Fruit fly (Drosophila melanogaster) whole organism, embryonic: ENCODE data around the gene CG44385.

Source experiments
- Atf6 ChIP-seq: fragments of 200-800 bp; sonication (Bioruptor generic); IDR thresholded peaks from 2 replicates; pipeline ENCODE4 v1.3.6; 2022; ENCODE audit warnings: missing biosample characterization, missing genetic modification characterization
- CG10209 ChIP-seq: fragments of 200-800 bp; sonication (Bioruptor generic); optimal IDR thresholded peaks from 3 replicates; lab custom pipeline; 2017; ENCODE audit warnings: missing biosample characterization, mild to moderate bottlenecking, missing genetic modification characterization, missing genetic modification reagents
- CG10462 ChIP-seq: fragments of 200-800 bp; sonication (Bioruptor generic); optimal IDR thresholded peaks from 2 replicates; lab custom pipeline; 2016; ENCODE audit warnings: missing biosample characterization, missing genetic modification characterization
- CG11247 ChIP-seq: fragments of 200-800 bp; sonication (Bioruptor generic); IDR thresholded peaks from 2 replicates; pipeline ENCODE4 v1.3.6; 2022; ENCODE audit warnings: missing biosample characterization, missing genetic modification characterization
- CG11723 ChIP-seq: fragments of 200-800 bp; sonication (Bioruptor generic); optimal IDR thresholded peaks from 2 replicates; lab custom pipeline; 2017; ENCODE audit warnings: missing biosample characterization, mild to moderate bottlenecking, missing genetic modification characterization
- CG12155 ChIP-seq: fragments of 200-800 bp; sonication (Bioruptor generic); optimal IDR thresholded peaks from 3 replicates; lab custom pipeline; 2016; ENCODE audit warnings: missing biosample characterization, missing genetic modification characterization
- CG15073 ChIP-seq: fragments of 200-800 bp; sonication (Bioruptor generic); optimal IDR thresholded peaks from 2 replicates; lab custom pipeline; 2016; ENCODE audit warnings: missing biosample characterization, missing genetic modification characterization
- CG17802 ChIP-seq: fragments of 200-800 bp; sonication (Bioruptor generic); optimal IDR thresholded peaks from 2 replicates; lab custom pipeline; 2018; ENCODE audit warnings: missing biosample characterization, mild to moderate bottlenecking, missing genetic modification characterization, moderate library complexity
- CG17829 ChIP-seq: fragments of 200-800 bp; optimal IDR thresholded peaks from 2 replicates; lab custom pipeline; 2019; ENCODE audit warnings: missing biosample characterization, mild to moderate bottlenecking, missing genetic modification characterization, moderate library complexity
- CG18476 ChIP-seq: fragments of 200-800 bp; sonication (Bioruptor generic); optimal IDR thresholded peaks from 2 replicates; lab custom pipeline; 2016; ENCODE audit warnings: missing biosample characterization, mild to moderate bottlenecking, missing genetic modification characterization
- CG18599 ChIP-seq: fragments of 200-800 bp; sonication (Bioruptor generic); optimal IDR thresholded peaks from 3 replicates; lab custom pipeline; 2017; ENCODE audit warnings: missing biosample characterization, missing genetic modification characterization, mild to moderate bottlenecking, moderate library complexity, missing genetic modification reagents
- CG18764 ChIP-seq: fragments of 200-800 bp; sonication (Bioruptor generic); optimal IDR thresholded peaks from 3 replicates; lab custom pipeline; 2016; ENCODE audit warnings: missing biosample characterization, missing genetic modification characterization
- CG2202 ChIP-seq: fragments of 200-800 bp; sonication (Bioruptor generic); optimal IDR thresholded peaks from 2 replicates; lab custom pipeline; 2018; ENCODE audit warnings: missing biosample characterization, mild to moderate bottlenecking, missing genetic modification characterization
- CG31224 ChIP-seq: fragments of 200-800 bp; sonication (Bioruptor generic); IDR thresholded peaks from 2 replicates; pipeline ENCODE4 v1.3.6; 2022; ENCODE audit warnings: missing biosample characterization, missing genetic modification characterization
- CG32532 ChIP-seq: fragments of 200-800 bp; sonication (Bioruptor generic); IDR thresholded peaks from 2 replicates; pipeline ENCODE4 v1.3.6; 2022; ENCODE audit warnings: missing biosample characterization, missing genetic modification characterization
- CG3838 ChIP-seq: fragments of 200-800 bp; sonication (Bioruptor generic); optimal IDR thresholded peaks from 3 replicates; lab custom pipeline; 2016; ENCODE audit warnings: missing biosample characterization, missing genetic modification characterization
- CG3995 ChIP-seq: fragments of 200-800 bp; sonication (Bioruptor generic); optimal IDR thresholded peaks from 3 replicates; lab custom pipeline; 2016; ENCODE audit warnings: missing biosample characterization, missing genetic modification characterization
- CG6854 ChIP-seq: fragments of 200-800 bp; sonication (Bioruptor generic); optimal IDR thresholded peaks from 3 replicates; lab custom pipeline; 2017; ENCODE audit warnings: missing biosample characterization, mild to moderate bottlenecking, missing genetic modification characterization
- CG8765 ChIP-seq: fragments of 200-800 bp; sonication (Bioruptor generic); IDR thresholded peaks from 2 replicates; pipeline ENCODE4 v1.3.6; 2022; ENCODE audit warnings: missing biosample characterization, missing genetic modification characterization
- CkIIα-i1 ChIP-seq: fragments of 200-800 bp; sonication (Bioruptor generic); IDR thresholded peaks from 2 replicates; pipeline ENCODE4 v1.3.6; 2022; ENCODE audit warnings: missing biosample characterization, missing genetic modification characterization
- CoRest ChIP-seq: fragments of 200-800 bp; sonication (Bioruptor generic); optimal IDR thresholded peaks from 3 replicates; lab custom pipeline; 2018; ENCODE audit warnings: missing biosample characterization, mild to moderate bottlenecking, missing genetic modification characterization, moderate library complexity
- D ChIP-seq, 2 experiments: fragments of 200-800 bp in 1 of 2; fragments of >200 bp in 1 of 2; sonication (Bioruptor generic) in 1 of 2; optimal IDR thresholded peaks; 2 replicates in 1 of 2; 3 replicates in 1 of 2; lab custom pipeline; 2017; ENCODE audit warnings: mild to moderate bottlenecking in 1 of 2, missing biosample characterization in 1 of 2, missing genetic modification characterization in 1 of 2, missing genetic modification reagents in 1 of 2
- Dp ChIP-seq: fragments of 200-800 bp; sonication (Bioruptor generic); optimal IDR thresholded peaks from 2 replicates; lab custom pipeline; 2018; ENCODE audit warnings: missing biosample characterization, mild to moderate bottlenecking, missing genetic modification characterization, moderate library complexity
- Dref ChIP-seq: fragments of 200-800 bp; sonication (Bioruptor generic); IDR thresholded peaks from 2 replicates; pipeline ENCODE4 v1.3.6; 2022; ENCODE audit warnings: missing biosample characterization, missing genetic modification characterization
- Ets65A ChIP-seq: fragments of 200-800 bp; sonication (Bioruptor generic); peaks from one replicate; lab custom pipeline; 2016; ENCODE audit warnings: missing biosample characterization, missing genetic modification characterization
- HLHmδ ChIP-seq: fragments of 200-800 bp; sonication (Bioruptor generic); optimal IDR thresholded peaks from 2 replicates; lab custom pipeline; 2018; ENCODE audit warnings: missing biosample characterization, mild to moderate bottlenecking, missing genetic modification characterization, moderate library complexity
- Jarid2 ChIP-seq: fragments of 200-800 bp; sonication (Bioruptor generic); optimal IDR thresholded peaks from 3 replicates; lab custom pipeline; 2017; ENCODE audit warnings: mild to moderate bottlenecking, missing biosample characterization, missing genetic modification reagents, missing genetic modification characterization
- Mes4 ChIP-seq: fragments of 200-800 bp; sonication (Bioruptor generic); optimal IDR thresholded peaks from 2 replicates; lab custom pipeline; 2016; ENCODE audit warnings: missing biosample characterization, missing genetic modification characterization
- Scr ChIP-seq: fragments of 200-800 bp; sonication (Bioruptor generic); IDR thresholded peaks from 2 replicates; pipeline ENCODE4 v1.3.6; 2022; ENCODE audit warnings: missing biosample characterization, missing genetic modification characterization; ENCODE audit not compliant: partially characterized antibody
- Six4 ChIP-seq: fragments of 200-800 bp; sonication (Bioruptor generic); optimal IDR thresholded peaks from 2 replicates; lab custom pipeline; 2016; ENCODE audit warnings: missing biosample characterization, missing genetic modification characterization
- Ssrp ChIP-seq: fragments of 200-800 bp; sonication (Bioruptor generic); optimal IDR thresholded peaks from 2 replicates; lab custom pipeline; 2018; ENCODE audit warnings: missing biosample characterization, mild to moderate bottlenecking, missing genetic modification characterization, moderate library complexity
- cato ChIP-seq: fragments of 200-800 bp; sonication (Bioruptor generic); optimal IDR thresholded peaks from 2 replicates; lab custom pipeline; 2016; ENCODE audit warnings: missing biosample characterization, missing genetic modification characterization, borderline replicate concordance
- chm ChIP-seq: fragments of 200-800 bp; sonication (Bioruptor generic); IDR thresholded peaks from 2 replicates; pipeline ENCODE4 v1.3.6; 2022; ENCODE audit warnings: missing biosample characterization, missing genetic modification characterization
- croc ChIP-seq: fragments of 200-800 bp; sonication (Bioruptor generic); conservative IDR thresholded peaks from 3 replicates; pipeline ENCODE4 v1.3.6; 2022; ENCODE audit warnings: missing biosample characterization, missing genetic modification characterization
- dm ChIP-seq: fragments of 200-800 bp; sonication (Bioruptor generic); optimal IDR thresholded peaks from 3 replicates; lab custom pipeline; 2016; ENCODE audit warnings: missing biosample characterization, missing genetic modification characterization
- dmrt11E ChIP-seq: fragments of 200-800 bp; sonication (Bioruptor generic); optimal IDR thresholded peaks from 3 replicates; lab custom pipeline; 2018; ENCODE audit warnings: missing biosample characterization, mild to moderate bottlenecking, missing genetic modification characterization, moderate library complexity
- hkb ChIP-seq, 2 experiments: fragments of 200-800 bp in 1 of 2; fragments of >200 bp in 1 of 2; sonication (Bioruptor generic) in 1 of 2; IDR thresholded peaks in 1 of 2; optimal IDR thresholded peaks in 1 of 2; 2 replicates each; pipeline versions ENCODE4 v1.3.6 to Lab custom; 2017 to 2022; ENCODE audit warnings: missing biosample characterization in 1 of 2, missing genetic modification characterization in 1 of 2
- jumu ChIP-seq: fragments of 200-800 bp; sonication (Bioruptor generic); optimal IDR thresholded peaks from 3 replicates; lab custom pipeline; 2016; ENCODE audit warnings: missing biosample characterization, missing genetic modification characterization
- lbe ChIP-seq: fragments of 200-800 bp; sonication (Bioruptor generic); optimal IDR thresholded peaks from 2 replicates; lab custom pipeline; 2016; ENCODE audit warnings: missing biosample characterization, mild to moderate bottlenecking, missing genetic modification characterization
- nmo ChIP-seq: fragments of 200-800 bp; sonication (Bioruptor generic); optimal IDR thresholded peaks from 2 replicates; lab custom pipeline; 2018; ENCODE audit warnings: missing biosample characterization, mild to moderate bottlenecking, missing genetic modification characterization, moderate library complexity
- pita ChIP-seq: fragments of 200-800 bp; sonication (Bioruptor generic); optimal IDR thresholded peaks from 2 replicates; lab custom pipeline; 2017; ENCODE audit warnings: missing biosample characterization, mild to moderate bottlenecking, missing genetic modification characterization
- pum ChIP-seq: fragments of 200-800 bp; sonication (Bioruptor generic); optimal IDR thresholded peaks from 2 replicates; lab custom pipeline; 2016; ENCODE audit warnings: missing biosample characterization, missing genetic modification characterization
- sna ChIP-seq: fragments of 200-800 bp; sonication (Bioruptor generic); IDR thresholded peaks from 2 replicates; pipeline ENCODE4 v1.3.6; 2022; ENCODE audit warnings: missing biosample characterization, missing genetic modification characterization; ENCODE audit not compliant: partially characterized antibody
- tll ChIP-seq, 2 experiments: fragments of 200-800 bp in 1 of 2; fragments of >200 bp in 1 of 2; sonication (Bioruptor generic) in 1 of 2; optimal IDR thresholded peaks; 2 replicates each; lab custom pipeline; 2017 to 2019; ENCODE audit warnings: missing biosample characterization in 2 of 2, missing genetic modification characterization in 2 of 2, mild to moderate bottlenecking in 1 of 2, moderate library complexity in 1 of 2
- twi ChIP-seq: fragments of 200-800 bp; optimal IDR thresholded peaks from 2 replicates; lab custom pipeline; 2019; ENCODE audit warnings: missing biosample characterization, mild to moderate bottlenecking, missing genetic modification characterization, moderate library complexity
- unpg ChIP-seq: fragments of 200-800 bp; sonication (Bioruptor generic); optimal IDR thresholded peaks from 3 replicates; lab custom pipeline; 2018; ENCODE audit warnings: missing biosample characterization, mild to moderate bottlenecking, missing genetic modification characterization, moderate library complexity
- zen ChIP-seq: fragments of 200-800 bp; sonication (Bioruptor generic); optimal IDR thresholded peaks from 3 replicates; lab custom pipeline; 2018; ENCODE audit warnings: missing biosample characterization, mild to moderate bottlenecking, missing genetic modification characterization, moderate library complexity

Gene CG44385

DNA sequence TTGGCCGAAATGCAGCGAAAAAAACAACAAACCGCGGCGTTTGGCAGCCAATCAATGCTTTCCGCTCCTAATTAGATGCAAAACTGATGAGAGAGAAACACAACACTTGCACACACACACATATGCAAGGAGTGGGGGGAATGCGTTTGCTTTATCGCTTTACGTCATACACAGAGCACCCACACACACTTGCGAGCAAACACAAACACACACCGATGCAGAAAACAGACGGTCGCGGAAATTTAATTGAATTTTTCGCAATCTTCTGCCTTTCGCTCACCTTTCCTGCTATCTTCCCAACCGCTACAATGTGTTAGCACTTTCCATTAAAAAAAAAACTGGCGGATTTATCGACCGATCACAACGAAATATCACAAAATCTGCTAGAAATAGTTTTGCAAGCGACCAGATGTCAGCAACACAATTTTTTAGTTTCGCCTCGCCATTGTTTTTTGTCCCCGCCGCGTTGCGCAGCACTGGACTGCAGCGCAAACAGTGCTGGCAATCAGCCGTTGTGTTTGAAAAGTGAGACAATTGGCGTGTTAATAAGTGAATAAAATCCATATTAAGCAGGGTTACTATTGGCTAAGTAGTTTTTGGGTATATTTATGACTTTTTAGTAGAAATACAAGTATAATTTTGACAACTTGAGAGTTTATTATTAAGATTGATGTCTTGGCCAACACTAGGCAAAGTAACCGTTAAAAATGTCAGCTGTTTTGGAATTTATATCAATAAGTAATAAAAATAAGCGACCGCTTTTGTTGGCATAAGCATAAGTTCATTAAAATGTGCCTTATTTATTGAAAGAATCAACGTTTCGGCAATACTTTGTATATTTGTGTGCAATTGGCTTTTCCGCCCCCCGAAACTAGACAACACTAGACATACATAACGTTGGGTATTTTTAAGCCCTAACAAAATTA, 4.6 kb upstream of the CG44385 start, which contains the start of gene Klp10A (continued):
- no peak for TF ChIP-seq Six4 (GFP tag; lab: Kevin White, UChicago)
- no peak for TF ChIP-seq Jarid2
- peak; percentile 29; the same call in 1 of the 2 replicates for TF ChIP-seq Dref (GFP tag; lab: Robert Waterston, UW)
- no peak for TF ChIP-seq CG18599 (GFP tag; lab: Kevin White, UChicago)
- TF ChIP-seq dmrt11E = no peak
- TF ChIP-seq tll (GFP tag; optimal IDR thresholded peaks at IDR 0.05; lab: Kevin White, UChicago) = no peak
- TF ChIP-seq jumu (GFP tag; lab: Kevin White, UChicago) = peak; percentile 3
- TF ChIP-seq hkb (optimal IDR thresholded peaks at IDR 0.05; lab: Kevin White, UChicago) = no peak
- no peak for TF ChIP-seq hkb (GFP tag; IDR thresholded peaks at IDR 0.05; lab: Robert Waterston, UW)
- no peak for TF ChIP-seq Ets65A (GFP tag; lab: Kevin White, UChicago)
- no peak for TF ChIP-seq CG10209 (GFP tag; lab: Kevin White, UChicago)
- TF ChIP-seq CG12155 (GFP tag; lab: Kevin White, UChicago) = no peak
- TF ChIP-seq CG10462 = no peak
- TF ChIP-seq CG3838 = no peak
- TF ChIP-seq Atf6 (GFP tag; lab: Robert Waterston, UW) = no peak
- TF ChIP-seq CG2202 = no peak
- peak; percentile 21; the same call in 1 of the 2 replicates for TF ChIP-seq CG11247 (GFP tag; lab: Robert Waterston, UW)
- peak; percentile 24 for TF ChIP-seq CoRest (tag; lab: Kevin White, UChicago)
- no peak for TF ChIP-seq twi (tag; lab: Kevin White, UChicago)
- TF ChIP-seq unpg (GFP tag; lab: Kevin White, UChicago) = no peak
- no peak for TF ChIP-seq CG32532 (GFP tag; lab: Robert Waterston, UW)
- TF ChIP-seq CG3995 = no peak
- no peak for TF ChIP-seq CG8765 (GFP tag; lab: Robert Waterston, UW)
- peak; percentile 48 for TF ChIP-seq lbe (GFP tag; lab: Kevin White, UChicago)
- TF ChIP-seq chm (GFP tag; lab: Robert Waterston, UW) = no peak
- TF ChIP-seq D (optimal IDR thresholded peaks at IDR 0.05; lab: Kevin White, UChicago) = no peak
- peak; percentile 23 for TF ChIP-seq D (GFP tag; optimal IDR thresholded peaks at IDR 0.05; lab: Kevin White, UChicago)
- no peak for TF ChIP-seq pum
- TF ChIP-seq cato (GFP tag; lab: Kevin White, UChicago) = no peak
- TF ChIP-seq Dp (GFP tag; lab: Kevin White, UChicago) = peak; percentile 16
- no peak for TF ChIP-seq CG17802 (tag; lab: Kevin White, UChicago)
- no peak for TF ChIP-seq croc (GFP tag; lab: Robert Waterston, UW)
- no peak for TF ChIP-seq CG31224 (GFP tag; lab: Robert Waterston, UW)
- TF ChIP-seq CG17829 (tag; lab: Kevin White, UChicago) = no peak
- no peak for TF ChIP-seq zen (tag; lab: Kevin White, UChicago)
- TF ChIP-seq dm (GFP tag; lab: Kevin White, UChicago) = peak; percentile 0
- no peak for TF ChIP-seq CG6854 (GFP tag; lab: Kevin White, UChicago)
- no peak for TF ChIP-seq Ssrp
- TF ChIP-seq sna (GFP tag; lab: Robert Waterston, UW) = no peak
- no peak for TF ChIP-seq nmo (GFP tag; lab: Kevin White, UChicago)
- no peak for TF ChIP-seq Mes4 (GFP tag; lab: Kevin White, UChicago)
- TF ChIP-seq CG15073 (GFP tag; lab: Kevin White, UChicago) = no peak
- TF ChIP-seq pita (GFP tag; lab: Kevin White, UChicago) = no peak
- TF ChIP-seq Scr (GFP tag; lab: Robert Waterston, UW) = no peak
- no peak for TF ChIP-seq HLHmδ
- TF ChIP-seq CG18764 (GFP tag; lab: Kevin White, UChicago) = no peak
- no peak for TF ChIP-seq CG18476
- no peak for TF ChIP-seq CkIIα-i1 (GFP tag; lab: Robert Waterston, UW)
- TF ChIP-seq CG11723 (GFP tag; lab: Kevin White, UChicago) = peak; percentile 22
